Worm (Caenorhabditis elegans) whole organism, L1 larva: ENCODE data around the gene srh-222.
A peak's percentile ranks its signal among the peaks of the same experiment; 100 is the strongest.

Experiments
- C04F5.9 ChIP-seq: sonication (generic microtip); optimal IDR thresholded peaks from 2 replicates; lab custom pipeline; 2016; ENCODE audit warnings: missing genetic modification characterization, missing compliant biosample characterization
- C16A3.4 ChIP-seq: fragments of 150-350 bp; optimal IDR thresholded peaks from 2 replicates; lab custom pipeline; 2014; ENCODE audit warnings: missing biosample characterization, missing genetic modification characterization
- F16B12.6 ChIP-seq: fragments of 150-350 bp; optimal IDR thresholded peaks from 2 replicates; lab custom pipeline; 2014; ENCODE audit warnings: missing biosample characterization, missing genetic modification characterization
- Y116A8C.19 ChIP-seq: sonication (generic microtip); optimal IDR thresholded peaks from 2 replicates; lab custom pipeline; 2016; ENCODE audit warnings: missing compliant biosample characterization, missing genetic modification characterization, borderline replicate concordance
- aha-1 ChIP-seq: fragments of 150-350 bp; optimal IDR thresholded peaks from 2 replicates; lab custom pipeline; 2014; ENCODE audit warnings: missing biosample characterization, missing genetic modification characterization
- alr-1 ChIP-seq: fragments of 200-800 bp; sonication (Bioruptor generic); optimal IDR thresholded peaks from 2 replicates; lab custom pipeline; 2018; ENCODE audit warnings: borderline replicate concordance, mild to moderate bottlenecking, missing genetic modification characterization, missing compliant biosample characterization
- ama-1 ChIP-seq: fragments of 150-350 bp; optimal IDR thresholded peaks from 2 replicates; lab custom pipeline; 2014
- ceh-82 ChIP-seq, 3 experiments: fragments of 150-350 bp in 1 of 3; sonication (generic microtip) in 2 of 3; optimal IDR thresholded peaks; 2 replicates each; lab custom pipeline; 2014 to 2017; ENCODE audit warnings: missing biosample characterization in 3 of 3, missing genetic modification characterization in 3 of 3
- ceh-88 ChIP-seq: fragments of 200-800 bp; sonication (Bioruptor generic); IDR thresholded peaks from 2 replicates; pipeline ENCODE4 v1.3.6; 2022; ENCODE audit warnings: missing genetic modification characterization, missing compliant biosample characterization
- ceh-90 ChIP-seq: sonication (generic microtip); optimal IDR thresholded peaks from 2 replicates; lab custom pipeline; 2016; ENCODE audit warnings: missing genetic modification characterization, missing compliant biosample characterization
- ces-1 ChIP-seq: fragments of 150-350 bp; optimal IDR thresholded peaks from 2 replicates; lab custom pipeline; 2014; ENCODE audit warnings: missing biosample characterization, missing genetic modification reagents, missing genetic modification characterization
- dsc-1 ChIP-seq: sonication (generic microtip); optimal IDR thresholded peaks from 2 replicates; lab custom pipeline; 2016; ENCODE audit warnings: mild to moderate bottlenecking, missing genetic modification characterization, missing compliant biosample characterization
- egl-13 ChIP-seq: sonication (generic microtip); optimal IDR thresholded peaks from 2 replicates; lab custom pipeline; 2016; ENCODE audit warnings: missing genotype, missing genetic modification reagents, missing genetic modification characterization, missing compliant biosample characterization
- elt-2 ChIP-seq: sonication (generic microtip); optimal IDR thresholded peaks from 2 replicates; lab custom pipeline; 2016; ENCODE audit warnings: missing genetic modification characterization, mild to moderate bottlenecking, inconsistent platforms, missing compliant biosample characterization, missing genetic modification reagents
- elt-3 ChIP-seq, 6 experiments: fragments of 150-350 bp in 1 of 6; sonication (generic microtip); optimal IDR thresholded peaks; 2 replicates each; lab custom pipeline; 2017 to 2018; ENCODE audit warnings: missing biosample characterization in 6 of 6, missing genetic modification characterization in 6 of 6, inconsistent platforms in 1 of 6
- ets-5 ChIP-seq: fragments of 200-800 bp; sonication (Bioruptor generic); IDR thresholded peaks from 2 replicates; pipeline ENCODE4 v1.3.6; 2022; ENCODE audit warnings: missing genetic modification characterization, missing compliant biosample characterization
- fkh-10 ChIP-seq: sonication (generic microtip); optimal IDR thresholded peaks from 2 replicates; lab custom pipeline; 2017; ENCODE audit warnings: missing biosample characterization, missing genetic modification reagents, missing genetic modification characterization
- fkh-4 ChIP-seq: sonication (generic microtip); optimal IDR thresholded peaks from 2 replicates; lab custom pipeline; 2016; ENCODE audit warnings: missing compliant biosample characterization, missing genetic modification characterization, borderline replicate concordance
- fkh-8 ChIP-seq: sonication (generic microtip); optimal IDR thresholded peaks from 2 replicates; lab custom pipeline; 2016; ENCODE audit warnings: mild to moderate bottlenecking, missing genetic modification characterization, missing compliant biosample characterization
- fos-1 ChIP-seq: fragments of 150-350 bp; optimal IDR thresholded peaks from 2 replicates; lab custom pipeline; 2014; ENCODE audit warnings: missing biosample characterization, missing genetic modification characterization
- hlh-17 ChIP-seq: fragments of 200-800 bp; sonication (Bioruptor generic); optimal IDR thresholded peaks from 2 replicates; lab custom pipeline; 2018; ENCODE audit warnings: missing genetic modification characterization, mild to moderate bottlenecking, missing compliant biosample characterization, moderate library complexity, borderline replicate concordance
- hlh-4 ChIP-seq: sonication (generic microtip); optimal IDR thresholded peaks from 2 replicates; lab custom pipeline; 2016; ENCODE audit warnings: mild to moderate bottlenecking, missing genetic modification characterization, missing compliant biosample characterization
- hpl-2 ChIP-seq: fragments of 150-350 bp; optimal IDR thresholded peaks from 2 replicates; lab custom pipeline; 2014; ENCODE audit warnings: missing biosample characterization, missing genetic modification reagents, missing genetic modification characterization
- irx-1 ChIP-seq: sonication (generic microtip); optimal IDR thresholded peaks from 2 replicates; lab custom pipeline; 2016; ENCODE audit warnings: missing genetic modification characterization, missing compliant biosample characterization
- jun-1 ChIP-seq: fragments of 150-350 bp; optimal IDR thresholded peaks from 2 replicates; lab custom pipeline; 2014; ENCODE audit warnings: missing biosample characterization, missing genetic modification reagents, missing genetic modification characterization
- lin-13 ChIP-seq: fragments of 150-350 bp; optimal IDR thresholded peaks from 2 replicates; lab custom pipeline; 2014; ENCODE audit warnings: missing biosample characterization, missing genetic modification reagents, missing genetic modification characterization
- lin-15B ChIP-seq: fragments of 150-350 bp; sonication (generic microtip); optimal IDR thresholded peaks from 3 replicates; lab custom pipeline; 2014; ENCODE audit warnings: missing biosample characterization, missing genetic modification characterization
- lir-3 ChIP-seq: sonication (generic microtip); optimal IDR thresholded peaks from 2 replicates; lab custom pipeline; 2016; ENCODE audit warnings: mild to moderate bottlenecking, missing genetic modification characterization, moderate library complexity, missing compliant biosample characterization; ENCODE audit not compliant: poor library complexity
- mdl-1 ChIP-seq, 2 experiments: fragments of 150-350 bp; optimal IDR thresholded peaks; 2 replicates each; lab custom pipeline; 2014 to 2017; ENCODE audit warnings: missing biosample characterization in 2 of 2, missing genetic modification characterization in 2 of 2, inconsistent platforms in 1 of 2
- nhr-19 ChIP-seq: fragments of 200-800 bp; sonication (Bioruptor generic); conservative IDR thresholded peaks from 2 replicates; pipeline ENCODE4 v1.3.6; 2022; ENCODE audit warnings: missing genetic modification characterization, missing compliant biosample characterization
- nhr-237 ChIP-seq: fragments of 150-350 bp; optimal IDR thresholded peaks from 2 replicates; lab custom pipeline; 2014; ENCODE audit warnings: missing biosample characterization, missing genetic modification characterization
- nhr-76 ChIP-seq: sonication (generic microtip); optimal IDR thresholded peaks from 2 replicates; lab custom pipeline; 2017; ENCODE audit warnings: missing biosample characterization, missing genetic modification characterization
- nhr-77 ChIP-seq: fragments of 150-350 bp; optimal IDR thresholded peaks from 2 replicates; lab custom pipeline; 2014; ENCODE audit warnings: missing biosample characterization, missing genetic modification characterization
- nhr-85 ChIP-seq: sonication (generic microtip); peaks from one replicate; lab custom pipeline; 2016; ENCODE audit warnings: missing genetic modification characterization, inconsistent platforms, missing compliant biosample characterization
- nhr-90 ChIP-seq: sonication (generic microtip); optimal IDR thresholded peaks from 2 replicates; lab custom pipeline; 2016; ENCODE audit warnings: mild to moderate bottlenecking, missing genetic modification characterization, missing compliant biosample characterization; ENCODE audit not compliant: poor library complexity
- pag-3 ChIP-seq: sonication (generic microtip); optimal IDR thresholded peaks from 2 replicates; lab custom pipeline; 2017; ENCODE audit warnings: missing genetic modification characterization, mild to moderate bottlenecking, missing compliant biosample characterization, antibody characterized with exemption, borderline replicate concordance; ENCODE audit not compliant: insufficient read depth
- skn-1 ChIP-seq: fragments of 150-350 bp; optimal IDR thresholded peaks from 2 replicates; lab custom pipeline; 2014; ENCODE audit warnings: missing biosample characterization, missing genetic modification characterization
- snpc-4 ChIP-seq: fragments of 150-350 bp; optimal IDR thresholded peaks from 2 replicates; lab custom pipeline; 2014; ENCODE audit warnings: missing biosample characterization, missing genetic modification characterization
- snu-23 ChIP-seq: sonication (generic microtip); optimal IDR thresholded peaks from 2 replicates; lab custom pipeline; 2016; ENCODE audit warnings: missing genetic modification characterization, missing compliant biosample characterization
- sup-37 ChIP-seq: fragments of 200-800 bp; sonication (Bioruptor generic); optimal IDR thresholded peaks from 2 replicates; lab custom pipeline; 2018; ENCODE audit warnings: mild to moderate bottlenecking, missing genetic modification characterization, missing compliant biosample characterization
- swsn-7 ChIP-seq: sonication (generic microtip); optimal IDR thresholded peaks from 2 replicates; lab custom pipeline; 2016; ENCODE audit warnings: missing genetic modification characterization, missing compliant biosample characterization
- tlp-1 ChIP-seq: fragments of 150-350 bp; optimal IDR thresholded peaks from 2 replicates; lab custom pipeline; 2014; ENCODE audit warnings: missing biosample characterization, missing genetic modification characterization
- unc-30 ChIP-seq: sonication (generic microtip); optimal IDR thresholded peaks from 2 replicates; lab custom pipeline; 2017; ENCODE audit warnings: missing biosample characterization, missing genetic modification characterization
- unc-62 ChIP-seq: fragments of 150-350 bp; optimal IDR thresholded peaks from 2 replicates; lab custom pipeline; 2014; ENCODE audit warnings: missing biosample characterization, missing genetic modification reagents, missing genetic modification characterization
- unc-86 ChIP-seq: sonication (generic microtip); optimal IDR thresholded peaks from 2 replicates; lab custom pipeline; 2016; ENCODE audit warnings: missing genetic modification characterization, missing compliant biosample characterization
- unc-98 ChIP-seq: fragments of 200-800 bp; sonication (Bioruptor generic); IDR thresholded peaks from 2 replicates; pipeline ENCODE4 v1.3.6; 2022; ENCODE audit warnings: missing genetic modification characterization, missing compliant biosample characterization
- vab-15 ChIP-seq: sonication (generic microtip); optimal IDR thresholded peaks from 2 replicates; lab custom pipeline; 2017; ENCODE audit warnings: missing genotype, mild to moderate bottlenecking, missing genetic modification characterization, missing compliant biosample characterization
- xbp-1 ChIP-seq: sonication (generic microtip); optimal IDR thresholded peaks from 2 replicates; lab custom pipeline; 2016; ENCODE audit warnings: missing genetic modification characterization, missing compliant biosample characterization
- zag-1 ChIP-seq: fragments of 150-350 bp; optimal IDR thresholded peaks from 2 replicates; lab custom pipeline; 2014; ENCODE audit warnings: missing biosample characterization, missing genetic modification characterization
- ztf-11 ChIP-seq, 2 experiments: sonication (generic microtip); optimal IDR thresholded peaks; 2 replicates each; lab custom pipeline; 2016 to 2017; ENCODE audit warnings: missing genetic modification characterization in 2 of 2, missing biosample characterization in 1 of 2, missing compliant biosample characterization in 1 of 2

srh-222 gene

DNA sequence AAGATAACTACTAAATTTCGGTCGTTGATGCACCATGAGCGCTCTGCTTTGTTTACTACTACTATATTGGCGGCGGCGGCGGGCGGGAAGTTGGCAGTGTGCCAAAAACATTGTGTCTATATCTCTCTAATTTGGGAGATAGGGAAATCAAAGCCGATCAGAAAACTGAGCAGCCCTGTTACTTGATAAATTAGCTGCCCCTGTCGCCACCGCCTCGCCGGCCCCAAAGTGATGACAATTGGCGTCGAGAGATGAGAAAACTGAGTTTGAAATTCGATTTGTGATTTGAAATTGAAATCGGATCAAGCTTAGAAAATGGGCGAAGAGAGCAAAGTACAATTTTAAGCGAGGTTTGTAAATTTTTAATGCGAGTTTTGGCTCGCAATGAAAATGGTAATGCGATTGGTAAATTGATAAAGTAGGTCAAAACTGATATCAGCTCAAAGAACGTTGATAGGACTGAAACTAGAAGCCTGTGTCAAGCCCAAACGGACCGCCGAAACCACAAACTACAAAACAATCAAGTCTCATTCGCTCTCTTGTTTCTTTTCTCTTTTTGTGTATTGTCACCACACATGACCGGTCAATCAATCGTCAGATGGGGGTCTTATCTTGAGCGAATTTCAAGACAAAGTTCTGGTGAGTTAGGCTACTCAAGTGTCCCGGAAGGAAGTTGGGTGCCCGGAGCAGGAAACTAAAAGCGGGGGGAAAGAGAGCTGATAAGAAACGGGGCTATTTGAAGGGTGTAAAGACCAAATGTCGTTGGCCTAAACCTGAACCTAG, 47.7 kb downstream of the srh-222 start (continued):
- TF ChIP-seq lin-15B (tag; lab: Kevin White, UChicago): no peak
- TF ChIP-seq, all 84 proteins: peak for 10

DNA sequence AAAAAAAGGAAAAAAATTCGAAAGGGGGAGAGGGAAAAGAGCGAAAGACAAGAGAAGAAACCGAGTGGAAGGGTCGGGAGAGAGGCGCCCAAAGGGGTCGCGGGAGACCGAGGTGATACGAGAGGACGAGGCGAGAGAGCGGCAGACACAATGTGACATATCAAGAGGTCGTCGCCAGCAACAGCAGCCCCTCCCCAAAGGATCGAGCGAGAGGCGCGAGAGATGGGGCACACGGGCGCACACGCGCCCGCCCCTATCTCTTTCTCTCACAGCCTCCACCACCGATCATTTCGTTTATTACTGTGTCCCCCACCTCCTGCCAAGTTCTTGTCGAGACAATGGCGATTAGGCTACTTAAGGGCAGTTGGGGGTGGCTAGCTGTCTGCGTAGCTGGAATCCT, 48.6 kb downstream of the srh-222 start:
- TF ChIP-seq nhr-237: peak; percentile 19
- TF ChIP-seq Y116A8C.19: no peak
- no peak for TF ChIP-seq aha-1 (tag; lab: Kevin White, UChicago)
- TF ChIP-seq jun-1: peak; percentile 45
- no peak; the same call in 1 of the 2 replicates for TF ChIP-seq ceh-88 (GFP tag; lab: Robert Waterston, UW)
- peak; percentile 30 to 72 (median 52) for TF ChIP-seq ceh-82 (tag; optimal IDR thresholded peaks at IDR 0.05; lab: Kevin White, UChicago)
- no peak for TF ChIP-seq pag-3 (tag; lab: Kevin White, UChicago)
- TF ChIP-seq unc-98 (GFP tag; lab: Robert Waterston, UW): no peak
- peak; percentile 9 for TF ChIP-seq hpl-2 (GFP tag; lab: Kevin White, UChicago)
- TF ChIP-seq sup-37: no peak
- no peak for TF ChIP-seq unc-86 (tag; lab: Kevin White, UChicago)
- TF ChIP-seq hlh-4 (tag; lab: Kevin White, UChicago): no peak
- no peak for TF ChIP-seq snpc-4 (tag; lab: Kevin White, UChicago)
- no peak for TF ChIP-seq ets-5 (GFP tag; lab: Robert Waterston, UW)
- TF ChIP-seq nhr-77 (tag; lab: Kevin White, UChicago): peak; percentile 44
- TF ChIP-seq nhr-19 (GFP tag; lab: Robert Waterston, UW): peak; percentile 75
- no peak for TF ChIP-seq vab-15 (tag; lab: Kevin White, UChicago)
- TF ChIP-seq nhr-85 (tag; lab: Kevin White, UChicago): peak; percentile 92
- TF ChIP-seq elt-2 (tag; lab: Kevin White, UChicago): peak; percentile 70
- TF ChIP-seq C04F5.9 (tag; lab: Kevin White, UChicago): no peak
- TF ChIP-seq irx-1 (tag; lab: Kevin White, UChicago): peak; percentile 15
- no peak for TF ChIP-seq fkh-10 (GFP tag; lab: Kevin White, UChicago)
- TF ChIP-seq F16B12.6 (tag; lab: Kevin White, UChicago): no peak
- TF ChIP-seq dsc-1: peak; percentile 35
- peak; percentile 16 to 75 for TF ChIP-seq mdl-1 (tag; optimal IDR thresholded peaks at IDR 0.05; lab: Kevin White, UChicago)
- TF ChIP-seq swsn-7 (tag; lab: Kevin White, UChicago): peak; percentile 65
- TF ChIP-seq ces-1 (GFP tag; lab: Kevin White, UChicago): no peak
- peak; percentile 84 for TF ChIP-seq snu-23 (GFP tag; lab: Kevin White, UChicago)
- TF ChIP-seq ama-1 (lab: Kevin White, UChicago): no peak
- no peak for TF ChIP-seq unc-30 (tag; lab: Kevin White, UChicago)
- TF ChIP-seq zag-1 (tag; lab: Kevin White, UChicago): no peak
- no peak for TF ChIP-seq hlh-17 (GFP tag; lab: Kevin White, UChicago)
- TF ChIP-seq ztf-11 (tag; optimal IDR thresholded peaks at IDR 0.05; lab: Kevin White, UChicago): no peak
- TF ChIP-seq unc-62 (GFP tag; lab: Kevin White, UChicago): no peak
- TF ChIP-seq skn-1 (tag; lab: Kevin White, UChicago): peak; percentile 35
- TF ChIP-seq alr-1 (tag; lab: Kevin White, UChicago): no peak
- no peak for TF ChIP-seq nhr-76 (tag; lab: Kevin White, UChicago)
- no peak for TF ChIP-seq ceh-90 (tag; lab: Kevin White, UChicago)
- no peak for TF ChIP-seq fkh-4 (tag; lab: Kevin White, UChicago)
- no peak for TF ChIP-seq lir-3
- peak; percentile 72 for TF ChIP-seq C16A3.4
- TF ChIP-seq xbp-1 (tag; lab: Kevin White, UChicago): peak; percentile 53
- TF ChIP-seq tlp-1: no peak
- TF ChIP-seq nhr-90 (tag; lab: Kevin White, UChicago): peak; percentile 72
- no peak for TF ChIP-seq fkh-8
- peak; percentile 7 for TF ChIP-seq egl-13
- TF ChIP-seq elt-3 (tag; optimal IDR thresholded peaks at IDR 0.05; lab: Kevin White, UChicago): peak in 4 of 6 experiments; percentile 27 to 64 (median 37)
- no peak for TF ChIP-seq lin-13 (GFP tag; lab: Kevin White, UChicago)
- TF ChIP-seq fos-1 (tag; lab: Kevin White, UChicago): no peak
